Worm (Caenorhabditis elegans) whole organism, young adult: Measurements from ENCODE around the gene B0273.115.

Experiments
- D2030.7 ChIP-seq: fragments of 200-800 bp; sonication (Bioruptor generic); IDR thresholded peaks from 2 replicates; pipeline ENCODE4 v1.3.6; 2022; ENCODE audit warnings: missing genetic modification reagents, missing genetic modification characterization, missing compliant biosample characterization
- F22D6.2 ChIP-seq: sonication (generic microtip); optimal IDR thresholded peaks from 2 replicates; lab custom pipeline; 2016; ENCODE audit warnings: mild to moderate bottlenecking, missing genetic modification characterization, missing compliant biosample characterization
- F23B12.7 ChIP-seq: sonication (generic microtip); optimal IDR thresholded peaks from 2 replicates; lab custom pipeline; 2017; ENCODE audit warnings: missing genetic modification characterization, mild to moderate bottlenecking, missing compliant biosample characterization, antibody characterized with exemption, moderate library complexity; ENCODE audit not compliant: insufficient read depth
- F37B4.10 ChIP-seq: fragments of 200-800 bp; sonication (Bioruptor generic); IDR thresholded peaks from 2 replicates; pipeline ENCODE4 v1.3.6; 2022; ENCODE audit warnings: missing genetic modification characterization, missing compliant biosample characterization
- F39B2.1 ChIP-seq: fragments of 200-800 bp; sonication (Bioruptor generic); IDR thresholded peaks from 2 replicates; pipeline ENCODE4 v1.3.6; 2022; ENCODE audit warnings: missing genetic modification reagents, missing genetic modification characterization, missing compliant biosample characterization
- F55B11.4 ChIP-seq: sonication (generic microtip); optimal IDR thresholded peaks from 2 replicates; lab custom pipeline; 2016; ENCODE audit warnings: missing compliant biosample characterization, missing genetic modification characterization, borderline replicate concordance; ENCODE audit not compliant: insufficient read depth
- F57A8.1 ChIP-seq: fragments of 200-800 bp; sonication (Bioruptor generic); optimal IDR thresholded peaks from 2 replicates; lab custom pipeline; 2018; ENCODE audit warnings: mild to moderate bottlenecking, missing genetic modification characterization, moderate library complexity, missing compliant biosample characterization
- Y67H2A.10 ChIP-seq: fragments of 200-800 bp; sonication (Bioruptor generic); conservative IDR thresholded peaks from 2 replicates; pipeline ENCODE4 v1.3.6; 2022; ENCODE audit warnings: missing genetic modification reagents, missing genetic modification characterization, missing compliant biosample characterization
- Y79H2A.3 ChIP-seq: fragments of 200-800 bp; sonication (Bioruptor generic); conservative IDR thresholded peaks from 2 replicates; pipeline ENCODE4 v1.3.6; 2022; ENCODE audit warnings: missing genetic modification reagents, missing genetic modification characterization, missing compliant biosample characterization
- ama-1 ChIP-seq, 3 experiments: fragments of 150-350 bp in 1 of 3; sonication (generic microtip) in 2 of 3; optimal IDR thresholded peaks; 2 replicates each; lab custom pipeline; 2014 to 2018; ENCODE audit warnings: missing biosample characterization in 2 of 3, missing genetic modification characterization in 2 of 3, missing genetic modification reagents in 2 of 3
- athp-1 ChIP-seq: sonication (generic microtip); optimal IDR thresholded peaks from 2 replicates; lab custom pipeline; 2017; ENCODE audit warnings: mild to moderate bottlenecking, missing genetic modification characterization, missing compliant biosample characterization
- ccch-3 ChIP-seq: fragments of 200-800 bp; sonication (Bioruptor generic); optimal IDR thresholded peaks from 2 replicates; lab custom pipeline; 2018; ENCODE audit warnings: mild to moderate bottlenecking, missing genetic modification characterization, missing compliant biosample characterization
- ceh-91 ChIP-seq: fragments of 200-800 bp; sonication (Bioruptor generic); IDR thresholded peaks from 2 replicates; pipeline ENCODE4 v1.3.6; 2022; ENCODE audit warnings: missing genetic modification reagents, missing genetic modification characterization, missing compliant biosample characterization
- dpl-1 ChIP-seq: fragments of 150-350 bp; optimal IDR thresholded peaks from 2 replicates; lab custom pipeline; 2014; ENCODE audit warnings: missing biosample characterization, missing genetic modification reagents, missing genetic modification characterization
- egl-18 ChIP-seq: fragments of 200-800 bp; sonication (Bioruptor generic); IDR thresholded peaks from 2 replicates; pipeline ENCODE4 v1.3.6; 2022; ENCODE audit warnings: missing genetic modification reagents, missing genetic modification characterization, missing compliant biosample characterization
- ets-4 ChIP-seq: fragments of 200-800 bp; sonication (Bioruptor generic); optimal IDR thresholded peaks from 2 replicates; lab custom pipeline; 2018; ENCODE audit warnings: mild to moderate bottlenecking, missing genetic modification characterization, missing compliant biosample characterization
- gei-17 ChIP-seq: fragments of 200-800 bp; sonication (Bioruptor generic); optimal IDR thresholded peaks from 2 replicates; lab custom pipeline; 2018; ENCODE audit warnings: mild to moderate bottlenecking, missing genetic modification characterization, missing compliant biosample characterization
- him-1 ChIP-seq: sonication (generic microtip); optimal IDR thresholded peaks from 2 replicates; lab custom pipeline; 2016; ENCODE audit warnings: missing genotype, missing genetic modification reagents, missing genetic modification characterization, missing compliant biosample characterization
- hmg-1.2 ChIP-seq: fragments of 200-800 bp; sonication (Bioruptor generic); IDR thresholded peaks from 2 replicates; pipeline ENCODE4 v1.3.6; 2022; ENCODE audit warnings: missing genetic modification reagents, missing genetic modification characterization, missing compliant biosample characterization
- hmg-20 ChIP-seq: fragments of 200-800 bp; sonication (Bioruptor generic); IDR thresholded peaks from 2 replicates; pipeline ENCODE4 v1.3.6; 2022; ENCODE audit warnings: missing genetic modification reagents, missing genetic modification characterization, missing compliant biosample characterization
- hrde-1 ChIP-seq: sonication (generic microtip); optimal IDR thresholded peaks from 2 replicates; lab custom pipeline; 2016; ENCODE audit warnings: missing genetic modification characterization, mild to moderate bottlenecking, missing compliant biosample characterization, moderate library complexity, missing genotype, missing genetic modification reagents, borderline replicate concordance
- hsf-1 ChIP-seq: fragments of 200-800 bp; sonication (Bioruptor generic); IDR thresholded peaks from 2 replicates; pipeline ENCODE4 v1.3.6; 2022; ENCODE audit warnings: missing genetic modification reagents, missing genetic modification characterization, missing compliant biosample characterization
- lin-26 ChIP-seq: fragments of 200-800 bp; sonication (Bioruptor generic); IDR thresholded peaks from 2 replicates; pipeline ENCODE4 v1.3.6; 2022; ENCODE audit warnings: missing genetic modification reagents, missing genetic modification characterization, missing compliant biosample characterization
- madf-3 ChIP-seq: fragments of 200-800 bp; sonication (Bioruptor generic); IDR thresholded peaks from 2 replicates; pipeline ENCODE4 v1.3.6; 2022; ENCODE audit warnings: missing genetic modification reagents, missing genetic modification characterization, missing compliant biosample characterization
- madf-8 ChIP-seq: fragments of 200-800 bp; sonication (Bioruptor generic); conservative IDR thresholded peaks from 2 replicates; pipeline ENCODE4 v1.3.6; 2022; ENCODE audit warnings: missing genetic modification reagents, missing genetic modification characterization, missing compliant biosample characterization
- mcd-1 ChIP-seq: fragments of 200-800 bp; sonication (Bioruptor generic); IDR thresholded peaks from 2 replicates; pipeline ENCODE4 v1.3.6; 2022; ENCODE audit warnings: missing genetic modification reagents, missing genetic modification characterization, missing compliant biosample characterization
- nfya-1 ChIP-seq: sonication (generic microtip); optimal IDR thresholded peaks from 2 replicates; lab custom pipeline; 2017; ENCODE audit warnings: antibody characterized with exemption, missing compliant biosample characterization, missing genetic modification characterization, borderline replicate concordance; ENCODE audit not compliant: insufficient read depth
- nfya-2 ChIP-seq: fragments of 200-800 bp; sonication (Bioruptor generic); IDR thresholded peaks from 2 replicates; pipeline ENCODE4 v1.3.6; 2022; ENCODE audit warnings: missing genetic modification reagents, missing genetic modification characterization, missing compliant biosample characterization
- nhr-90 ChIP-seq: sonication (generic microtip); optimal IDR thresholded peaks from 2 replicates; lab custom pipeline; 2016; ENCODE audit warnings: missing genotype, mild to moderate bottlenecking, missing genetic modification characterization, missing compliant biosample characterization
- pbrm-1 ChIP-seq: fragments of 200-800 bp; sonication (Bioruptor generic); IDR thresholded peaks from 2 replicates; pipeline ENCODE4 v1.3.6; 2022; ENCODE audit warnings: missing genetic modification reagents, missing genetic modification characterization, missing compliant biosample characterization
- rcor-1 ChIP-seq: fragments of 200-800 bp; sonication (Bioruptor generic); IDR thresholded peaks from 2 replicates; pipeline ENCODE4 v1.3.6; 2022; ENCODE audit warnings: missing genetic modification reagents, missing genetic modification characterization, missing compliant biosample characterization
- repo-1 ChIP-seq: sonication (generic microtip); optimal IDR thresholded peaks from 2 replicates; lab custom pipeline; 2017; ENCODE audit warnings: mild to moderate bottlenecking, missing genetic modification characterization, missing compliant biosample characterization
- snpc-1.1 ChIP-seq: sonication (generic microtip); optimal IDR thresholded peaks from 2 replicates; lab custom pipeline; 2017; ENCODE audit warnings: missing genetic modification characterization, mild to moderate bottlenecking, missing compliant biosample characterization, antibody characterized with exemption, moderate library complexity, missing genotype, missing genetic modification reagents; ENCODE audit not compliant: insufficient read depth
- snpc-4 ChIP-seq, 5 experiments: fragments of 150-350 bp in 1 of 5; sonication (generic microtip) in 4 of 5; optimal IDR thresholded peaks; 2 replicates each; lab custom pipeline; 2014 to 2018; ENCODE audit warnings: missing genetic modification characterization in 5 of 5, missing biosample characterization in 3 of 5, antibody characterized with exemption in 2 of 5, mild to moderate bottlenecking in 2 of 5, missing compliant biosample characterization in 2 of 5, missing genotype in 2 of 5, moderate library complexity in 2 of 5, missing genetic modification reagents in 1 of 5
- somi-1 ChIP-seq: fragments of 200-800 bp; sonication (Bioruptor generic); optimal IDR thresholded peaks from 2 replicates; lab custom pipeline; 2018; ENCODE audit warnings: mild to moderate bottlenecking, missing genetic modification characterization, missing compliant biosample characterization

The B0273.115 gene

DNA sequence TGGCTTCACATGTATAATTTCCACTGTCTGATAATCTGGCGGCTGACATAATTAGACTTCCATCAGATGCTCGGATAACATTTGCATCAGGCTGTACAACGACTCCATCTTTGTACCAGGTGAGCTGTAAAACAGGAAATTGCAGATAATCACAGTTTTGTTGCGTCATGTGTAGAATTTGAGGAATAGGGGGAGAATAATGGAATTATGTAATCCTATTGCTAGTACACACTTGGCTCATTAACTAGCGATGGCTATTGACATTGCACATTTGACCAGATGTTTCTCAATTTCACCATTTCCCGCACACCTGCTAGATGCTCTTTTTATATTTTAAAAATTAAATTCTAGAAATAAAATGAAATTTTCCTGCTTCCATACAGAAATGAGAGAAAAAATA, 10.5 kb upstream of the B0273.115 start:
- TF ChIP-seq rcor-1 (GFP tag; lab: Robert Waterston, UW): no peak
- TF ChIP-seq F39B2.1 (GFP tag; lab: Robert Waterston, UW): no peak
- TF ChIP-seq him-1 (tag; lab: Kevin White, UChicago): no peak
- no peak for TF ChIP-seq F55B11.4
- no peak for TF ChIP-seq ccch-3
- TF ChIP-seq somi-1 (GFP tag; lab: Kevin White, UChicago): no peak
- no peak for TF ChIP-seq hmg-1.2
- TF ChIP-seq ceh-91: no peak
- TF ChIP-seq pbrm-1 (GFP tag; lab: Robert Waterston, UW): no peak
- TF ChIP-seq, all 124 proteins: peak for 0

DNA sequence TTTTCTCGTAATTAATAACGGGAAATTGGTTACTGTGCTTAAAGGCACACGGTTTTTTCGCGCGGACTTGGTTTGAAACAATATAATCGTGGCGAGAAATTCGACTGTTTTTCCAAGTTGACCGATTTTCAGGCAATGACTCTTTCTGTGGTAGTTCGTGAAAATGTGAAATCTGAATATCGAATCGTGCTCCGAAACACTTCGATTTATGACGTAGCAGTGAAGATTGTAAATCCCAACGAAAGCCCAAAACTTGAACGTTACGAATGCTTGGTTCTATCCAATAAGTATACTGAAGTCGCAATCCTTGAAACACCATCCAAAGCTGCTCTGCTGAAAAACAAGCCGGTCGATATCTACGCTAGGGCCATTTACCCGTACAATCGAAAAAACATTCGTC, 3.1 kb upstream of the B0273.115 start:
- TF ChIP-seq F57A8.1 (GFP tag; lab: Kevin White, UChicago): no peak
- TF ChIP-seq snpc-1.1 (tag; lab: Kevin White, UChicago): no peak
- TF ChIP-seq hsf-1: no peak
- TF ChIP-seq dpl-1 (GFP tag; lab: Kevin White, UChicago): no peak
- no peak for TF ChIP-seq gei-17
- no peak for TF ChIP-seq D2030.7 (GFP tag; lab: Robert Waterston, UW)
- TF ChIP-seq madf-3 (GFP tag; lab: Robert Waterston, UW): no peak
- no peak for TF ChIP-seq repo-1 (tag; lab: Kevin White, UChicago)
- TF ChIP-seq athp-1 (tag; lab: Kevin White, UChicago): no peak
- no peak for TF ChIP-seq egl-18 (GFP tag; lab: Robert Waterston, UW)
- no peak for TF ChIP-seq hrde-1 (tag; lab: Kevin White, UChicago)
- TF ChIP-seq Y67H2A.10 (GFP tag; lab: Robert Waterston, UW): no peak
- TF ChIP-seq F37B4.10: no peak
- TF ChIP-seq snpc-4 (GFP tag; optimal IDR thresholded peaks at IDR 0.05; lab: Kevin White, UChicago): no peak
- TF ChIP-seq snpc-4 (tag; optimal IDR thresholded peaks at IDR 0.05; lab: Kevin White, UChicago): no peak
- TF ChIP-seq nhr-90 (tag; lab: Kevin White, UChicago): no peak
- TF ChIP-seq, all 124 proteins: peak for 0

DNA sequence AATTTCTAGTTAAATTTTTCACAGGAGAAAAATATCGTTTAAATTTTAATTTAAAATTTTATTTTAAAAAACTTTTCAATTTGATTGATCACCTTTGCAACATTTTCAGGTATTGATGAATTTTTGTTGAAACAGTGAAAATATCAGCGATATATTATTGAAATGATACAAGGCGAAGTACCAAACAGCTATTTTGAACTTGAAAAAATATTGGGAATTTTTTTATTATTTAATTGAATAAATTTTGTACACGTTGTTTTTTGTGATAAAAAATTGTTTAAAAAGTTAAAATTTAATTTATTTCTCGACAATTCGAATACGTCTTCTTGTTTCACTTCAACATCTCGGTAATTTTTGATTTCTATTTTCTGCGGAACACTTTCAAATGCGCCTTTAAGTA, 2.7 kb upstream of the B0273.115 start, which contains the start of gene B0273.1:
B0273.1 (plus strand) TSS at position 301 of the 400 bp plus-strand sequence.
- TF ChIP-seq madf-8 (no peak), Y79H2A.3 (no peak), dpl-1 (GFP tag; lab: Kevin White, UChicago) (no peak), nfya-1 (tag; lab: Kevin White, UChicago) (no peak), ama-1 (optimal IDR thresholded peaks at IDR 0.05; lab: Kevin White, UChicago) (no peak), ama-1 (GFP tag; optimal IDR thresholded peaks at IDR 0.05; lab: Kevin White, UChicago) (no peak), F22D6.2 (tag; lab: Kevin White, UChicago) (no peak), mcd-1 (GFP tag; lab: Robert Waterston, UW) (no peak), hmg-20 (GFP tag; lab: Robert Waterston, UW) (no peak), nfya-2 (no peak), lin-26 (GFP tag; lab: Robert Waterston, UW) (no peak), F23B12.7 (tag; lab: Kevin White, UChicago) (no peak), ets-4 (GFP tag; lab: Kevin White, UChicago) (no peak)
